Fruit fly (Drosophila melanogaster): ENCODE data around the gene CG6912.

Gene CG6912

DNA sequence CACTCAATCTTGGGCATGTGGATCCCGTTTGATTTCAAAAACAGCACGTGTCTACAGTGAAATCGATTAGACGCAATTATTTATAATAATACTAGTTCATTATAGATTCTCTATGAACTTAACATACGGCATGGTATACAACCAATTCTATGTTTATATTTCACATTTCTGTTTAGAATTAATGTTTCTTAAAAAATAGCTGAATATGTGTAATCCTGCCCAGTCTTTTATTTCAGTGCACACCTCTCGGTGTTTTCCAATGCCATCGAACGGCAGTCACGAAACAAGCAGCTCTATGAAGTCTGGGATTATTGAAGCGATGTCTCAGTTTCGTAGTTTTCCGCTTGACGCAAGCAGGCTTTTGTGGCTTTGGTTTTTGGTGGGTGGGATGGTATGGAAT, 19.0 kb downstream of the CG6912 start:
- TF ChIP-seq CG32264 (GFP tag; optimal IDR thresholded peaks at IDR 0.05) (no peak), Hr78 (GFP tag; optimal IDR thresholded peaks at IDR 0.05) (no peak), usp (GFP tag; optimal IDR thresholded peaks at IDR 0.05) (no peak), OdsH (GFP tag; optimal IDR thresholded peaks at IDR 0.05) (no peak), fru (GFP tag; optimal IDR thresholded peaks at IDR 0.05) (no peak), sv (GFP tag; optimal IDR thresholded peaks at IDR 0.05) (no peak)

- TF ChIP-seq rgr (GFP tag; optimal IDR thresholded peaks at IDR 0.05) (no peak), br (GFP tag; optimal IDR thresholded peaks at IDR 0.05) (no peak), dmrt93B (GFP tag; optimal IDR thresholded peaks at IDR 0.05) (no peak), GATAd (GFP tag; optimal IDR thresholded peaks at IDR 0.05) (no peak), sv (GFP tag; optimal IDR thresholded peaks at IDR 0.05) (no peak)
Observed at dm6 chr3R:15114465-15115228, 22.2 kb downstream of the CG6912 start.

dm6 chr3R:15113584-15113983, 23.2 kb downstream of the CG6912 start:
- TF ChIP-seq sv (GFP tag; optimal IDR thresholded peaks at IDR 0.05) = no peak
- TF ChIP-seq woc (GFP tag; optimal IDR thresholded peaks at IDR 0.05) = no peak
- no peak for TF ChIP-seq br (GFP tag; optimal IDR thresholded peaks at IDR 0.05)
- no peak for TF ChIP-seq dl (GFP tag; optimal IDR thresholded peaks at IDR 0.05; ENCODE audit: insufficient read depth in 1 of 2, partially characterized antibody in 2 of 2)
- TF ChIP-seq Myc (optimal IDR thresholded peaks at IDR 0.05) = no peak
- TF ChIP-seq Hr83 (GFP tag; optimal IDR thresholded peaks at IDR 0.05; ENCODE audit: poor library complexity, severe bottlenecking) = no peak
- no peak for TF ChIP-seq jim (GFP tag; optimal IDR thresholded peaks at IDR 0.05)
- TF ChIP-seq ey (GFP tag; optimal IDR thresholded peaks at IDR 0.05) = no peak
- TF ChIP-seq Mio (GFP tag; optimal IDR thresholded peaks at IDR 0.05) = no peak
- TF ChIP-seq dmrt93B (GFP tag; optimal IDR thresholded peaks at IDR 0.05) = no peak
- no peak for TF ChIP-seq Abd-B (GFP tag; optimal IDR thresholded peaks at IDR 0.05)
- TF ChIP-seq psq (GFP tag; optimal IDR thresholded peaks at IDR 0.05) = no peak

DNA sequence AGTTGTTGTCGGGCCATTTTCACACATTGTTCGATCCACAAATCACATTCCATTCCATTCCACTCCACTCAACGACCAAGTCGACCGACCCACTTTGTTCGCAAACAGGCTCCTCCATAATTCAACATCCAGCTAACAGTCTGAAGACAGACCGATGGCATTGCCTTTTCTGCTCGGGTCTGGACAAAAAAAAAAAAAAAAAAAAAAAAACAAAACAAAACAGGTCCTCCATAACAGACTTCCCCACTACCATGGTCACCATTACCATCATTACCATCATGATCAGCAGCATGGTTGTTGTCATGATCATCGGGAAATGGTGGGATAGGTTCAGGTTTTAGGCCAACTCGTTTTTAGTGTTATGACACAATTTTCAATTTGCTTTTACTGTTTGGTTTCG, 24.6 kb downstream of the CG6912 start:
- TF ChIP-seq sv (GFP tag; optimal IDR thresholded peaks at IDR 0.05) (no peak), psq (GFP tag; optimal IDR thresholded peaks at IDR 0.05) (peak; percentile 23)

DNA sequence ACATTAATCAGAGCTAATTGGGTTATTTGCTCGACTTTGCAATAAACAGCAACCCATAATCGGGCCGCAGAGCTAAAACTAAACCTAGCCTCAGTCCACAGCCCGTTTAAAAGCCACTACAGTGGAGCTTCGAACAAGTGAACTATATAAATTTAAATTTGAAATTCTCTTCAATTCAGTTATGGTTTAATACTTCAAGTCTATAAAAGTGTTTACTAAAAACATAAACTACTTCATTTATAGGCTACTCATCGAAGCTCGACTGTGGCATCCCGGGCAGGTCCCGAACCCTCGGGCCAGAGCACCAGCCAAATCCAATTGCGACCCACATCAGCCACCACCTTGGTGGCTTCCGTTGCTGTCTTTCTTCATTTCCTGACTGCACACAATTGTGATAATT, 26.7 kb downstream of the CG6912 start:
- no peak for TF ChIP-seq Mio (GFP tag; optimal IDR thresholded peaks at IDR 0.05)
- TF ChIP-seq OdsH (GFP tag; optimal IDR thresholded peaks at IDR 0.05) = no peak
- no peak for TF ChIP-seq Hr78 (GFP tag; optimal IDR thresholded peaks at IDR 0.05)
- TF ChIP-seq dsf (GFP tag; optimal IDR thresholded peaks at IDR 0.05; ENCODE audit: borderline replicate concordance) = no peak
- TF ChIP-seq fru (GFP tag; optimal IDR thresholded peaks at IDR 0.05) = no peak
- TF ChIP-seq Abd-B (GFP tag; optimal IDR thresholded peaks at IDR 0.05) = no peak

DNA sequence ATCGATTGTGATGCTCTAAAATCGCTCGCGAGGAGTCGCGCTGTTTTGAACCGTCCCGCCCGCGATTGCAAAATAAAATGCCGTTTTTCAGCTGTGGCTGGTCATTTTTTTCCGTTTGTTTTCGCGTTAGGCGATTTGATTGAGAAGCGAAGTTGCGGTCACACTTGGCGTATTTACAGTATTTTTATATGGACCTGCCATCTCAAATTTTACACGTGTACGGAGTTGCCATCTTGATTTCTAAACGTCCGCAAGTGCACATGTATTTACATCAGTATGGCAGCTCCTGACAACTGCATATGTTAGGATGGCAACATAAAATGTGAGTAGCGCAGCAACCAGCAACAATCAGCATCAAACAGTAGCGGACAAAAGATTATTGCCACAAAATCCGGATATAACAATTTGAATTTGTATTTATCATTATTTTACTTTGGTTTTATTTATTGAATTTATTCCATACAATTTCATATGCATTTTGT, 41.2 kb downstream of the CG6912 start, which contains the start of gene CG6966:
Gene CG6966 (minus strand): TSS at position 82 of the 482 bp plus-strand sequence.
- TF ChIP-seq HLH106 (tag; optimal IDR thresholded peaks at IDR 0.05) = peak; percentile 82
- peak; percentile 88 for TF ChIP-seq h (GFP tag; optimal IDR thresholded peaks at IDR 0.05)
- peak; percentile 86 for TF ChIP-seq Hr83 (GFP tag; optimal IDR thresholded peaks at IDR 0.05; ENCODE audit: poor library complexity, severe bottlenecking)
- TF ChIP-seq dsf (GFP tag; optimal IDR thresholded peaks at IDR 0.05; ENCODE audit: borderline replicate concordance) = peak; percentile 60
- TF ChIP-seq sage (GFP tag; optimal IDR thresholded peaks at IDR 0.05) = peak; percentile 60
- TF ChIP-seq Hnf4 (GFP tag; optimal IDR thresholded peaks at IDR 0.05) = peak; percentile 91
- peak; percentile 77 for TF ChIP-seq OdsH (GFP tag; optimal IDR thresholded peaks at IDR 0.05)
- peak; percentile 95 for TF ChIP-seq dmrt93B (GFP tag; optimal IDR thresholded peaks at IDR 0.05)
- no peak for TF ChIP-seq Hr78 (GFP tag; optimal IDR thresholded peaks at IDR 0.05)
- peak; percentile 72 for TF ChIP-seq Jra (GFP tag; optimal IDR thresholded peaks at IDR 0.05)
- peak; percentile 85 for TF ChIP-seq fru (GFP tag; optimal IDR thresholded peaks at IDR 0.05)
- TF ChIP-seq Sp1 (GFP tag; optimal IDR thresholded peaks at IDR 0.05) = peak; percentile 75
- TF ChIP-seq GATAd (GFP tag; optimal IDR thresholded peaks at IDR 0.05) = peak; percentile 85
- peak; percentile 78 for TF ChIP-seq ey (GFP tag; optimal IDR thresholded peaks at IDR 0.05)
- TF ChIP-seq Abd-B (GFP tag; optimal IDR thresholded peaks at IDR 0.05) = no peak
- TF ChIP-seq Dfd (GFP tag; optimal IDR thresholded peaks at IDR 0.05) = no peak
- peak; percentile 98 for TF ChIP-seq Dif (GFP tag; optimal IDR thresholded peaks at IDR 0.05; ENCODE audit: partially characterized antibody)
- peak; percentile 96 for TF ChIP-seq sv (GFP tag; optimal IDR thresholded peaks at IDR 0.05)
- peak; percentile 63 for TF ChIP-seq Myc (optimal IDR thresholded peaks at IDR 0.05)
- TF ChIP-seq foxo (GFP tag; optimal IDR thresholded peaks at IDR 0.05) = peak; percentile 14 to 90
- peak; percentile 81 for TF ChIP-seq br (GFP tag; optimal IDR thresholded peaks at IDR 0.05)
- TF ChIP-seq brk (GFP tag; optimal IDR thresholded peaks at IDR 0.05) = peak; percentile 70
- TF ChIP-seq CG32264 (GFP tag; optimal IDR thresholded peaks at IDR 0.05) = peak; percentile 53
- TF ChIP-seq Rel (GFP tag; optimal IDR thresholded peaks at IDR 0.05) = no peak
- peak; percentile 67 for TF ChIP-seq Rel (tag; optimal IDR thresholded peaks at IDR 0.05)
- no peak for TF ChIP-seq lola (GFP tag; optimal IDR thresholded peaks at IDR 0.05)
- TF ChIP-seq pan (optimal IDR thresholded peaks at IDR 0.05) = no peak
- peak; percentile 3 to 73 for TF ChIP-seq dl (GFP tag; optimal IDR thresholded peaks at IDR 0.05; ENCODE audit: insufficient read depth in 1 of 2, partially characterized antibody in 2 of 2)
- no peak for TF ChIP-seq N (GFP tag; optimal IDR thresholded peaks at IDR 0.05)
- TF ChIP-seq CG9705 (GFP tag; optimal IDR thresholded peaks at IDR 0.05) = peak; percentile 93
- TF ChIP-seq rgr (GFP tag; optimal IDR thresholded peaks at IDR 0.05) = peak; percentile 95
- peak; percentile 50 for TF ChIP-seq psq (GFP tag; optimal IDR thresholded peaks at IDR 0.05)
